Worm (Caenorhabditis elegans) whole organism, L2 larva: Measurements from ENCODE around the gene C55C3.8.

ENCODE experiments used
- elt-3 ChIP-seq: sonication (generic microtip); optimal IDR thresholded peaks from 2 replicates; lab custom pipeline; 2017; ENCODE audit warnings: missing biosample characterization, missing genetic modification characterization
- snpc-4 ChIP-seq: fragments of 150-350 bp; optimal IDR thresholded peaks from 2 replicates; lab custom pipeline; 2014; ENCODE audit warnings: missing biosample characterization, missing genetic modification characterization

ce11 chrIV:5731597-5731996, 40.8 kb downstream of the C55C3.8 start, which contains the start of gene H35B03.2:
- TF ChIP-seq snpc-4 = peak; percentile 36
- no peak for TF ChIP-seq elt-3 (tag; lab: Kevin White, UChicago)
